Fruit fly (Drosophila melanogaster) whole organism, embryonic: ENCODE measurements around the gene RpL14.

Experiments used
- Adf1 ChIP-seq: fragments of 200-800 bp; sonication (Bioruptor generic); IDR thresholded peaks from 2 replicates; pipeline ENCODE4 v1.3.6; 2022; ENCODE audit warnings: missing biosample characterization, missing genetic modification characterization
- CG10654 ChIP-seq: fragments of 200-800 bp; sonication (Bioruptor generic); optimal IDR thresholded peaks from 2 replicates; lab custom pipeline; 2016; ENCODE audit warnings: missing biosample characterization, missing genetic modification characterization
- CG11695 ChIP-seq: fragments of 200-800 bp; sonication (Bioruptor generic); IDR thresholded peaks from 3 replicates; pipeline ENCODE4 v1.3.6; 2022; ENCODE audit warnings: missing biosample characterization, missing genetic modification characterization
- CG12769 ChIP-seq: fragments of 200-800 bp; sonication (Bioruptor generic); optimal IDR thresholded peaks from 2 replicates; lab custom pipeline; 2019; ENCODE audit warnings: missing biosample characterization, mild to moderate bottlenecking, missing genetic modification characterization, moderate library complexity
- CG13123 ChIP-seq: fragments of 200-800 bp; sonication (Bioruptor generic); optimal IDR thresholded peaks from 2 replicates; lab custom pipeline; 2016; ENCODE audit warnings: missing biosample characterization, missing genetic modification characterization
- CG13894 ChIP-seq: fragments of 200-800 bp; sonication (Bioruptor generic); optimal IDR thresholded peaks from 3 replicates; lab custom pipeline; 2018; ENCODE audit warnings: missing biosample characterization, mild to moderate bottlenecking, missing genetic modification characterization, moderate library complexity
- CG14441 ChIP-seq: fragments of 200-800 bp; sonication (Bioruptor generic); IDR thresholded peaks from 2 replicates; pipeline ENCODE4 v1.3.6; 2022; ENCODE audit warnings: missing biosample characterization, missing genetic modification characterization
- CG15011 ChIP-seq: fragments of 200-800 bp; sonication (Bioruptor generic); optimal IDR thresholded peaks from 3 replicates; lab custom pipeline; 2018; ENCODE audit warnings: missing biosample characterization, mild to moderate bottlenecking, missing genetic modification characterization
- CG34376 ChIP-seq: fragments of 200-800 bp; sonication (Bioruptor generic); optimal IDR thresholded peaks from 2 replicates; lab custom pipeline; 2018; ENCODE audit warnings: missing biosample characterization, mild to moderate bottlenecking, missing genetic modification characterization
- CG4730 ChIP-seq: fragments of 200-800 bp; sonication (Bioruptor generic); IDR thresholded peaks from 2 replicates; pipeline ENCODE4 v1.3.6; 2022; ENCODE audit warnings: missing biosample characterization, missing genetic modification characterization
- CG6272 ChIP-seq: fragments of 200-800 bp; sonication (Bioruptor generic); IDR thresholded peaks from 2 replicates; pipeline ENCODE4 v1.3.6; 2022; ENCODE audit warnings: missing biosample characterization, missing genetic modification characterization
- CG7372 ChIP-seq: fragments of 200-800 bp; sonication (Bioruptor generic); IDR thresholded peaks from 2 replicates; pipeline ENCODE4 v1.3.6; 2022; ENCODE audit warnings: missing biosample characterization, missing genetic modification characterization
- CG8281 ChIP-seq: fragments of 200-800 bp; sonication (Bioruptor generic); optimal IDR thresholded peaks from 2 replicates; lab custom pipeline; 2018; ENCODE audit warnings: missing biosample characterization, mild to moderate bottlenecking, missing genetic modification characterization, moderate library complexity
- Elba2 ChIP-seq: fragments of 200-800 bp; sonication (Bioruptor generic); optimal IDR thresholded peaks from 3 replicates; lab custom pipeline; 2016; ENCODE audit warnings: missing biosample characterization, missing genetic modification characterization
- Ets97D ChIP-seq: fragments of 200-800 bp; sonication (Bioruptor generic); optimal IDR thresholded peaks from 3 replicates; lab custom pipeline; 2016; ENCODE audit warnings: missing biosample characterization, missing genetic modification characterization
- Hmx ChIP-seq: fragments of 200-800 bp; sonication (Bioruptor generic); optimal IDR thresholded peaks from 2 replicates; lab custom pipeline; 2016; ENCODE audit warnings: missing biosample characterization, missing genetic modification characterization
- Jarid2 ChIP-seq: fragments of 200-800 bp; sonication (Bioruptor generic); optimal IDR thresholded peaks from 3 replicates; lab custom pipeline; 2017; ENCODE audit warnings: mild to moderate bottlenecking, missing biosample characterization, missing genetic modification reagents, missing genetic modification characterization
- Med ChIP-seq: fragments of 200-800 bp; sonication (Bioruptor generic); peaks from one replicate; lab custom pipeline; 2016; ENCODE audit warnings: missing biosample characterization, missing genetic modification characterization, mild to moderate bottlenecking, inconsistent platforms, moderate library complexity
- Ravus ChIP-seq: fragments of 200-800 bp; sonication (Bioruptor generic); IDR thresholded peaks from 2 replicates; pipeline ENCODE4 v1.3.6; 2022; ENCODE audit warnings: missing biosample characterization, missing genetic modification characterization
- Sox102F ChIP-seq: fragments of 200-800 bp; sonication (Bioruptor generic); optimal IDR thresholded peaks from 2 replicates; lab custom pipeline; 2018; ENCODE audit warnings: missing biosample characterization, mild to moderate bottlenecking, missing genetic modification characterization, moderate library complexity
- ara ChIP-seq: fragments of 200-800 bp; sonication (Bioruptor generic); IDR thresholded peaks from 2 replicates; pipeline ENCODE4 v1.3.6; 2022; ENCODE audit warnings: missing biosample characterization, missing genetic modification characterization
- br ChIP-seq: fragments of >200 bp; optimal IDR thresholded peaks from 2 replicates; lab custom pipeline; 2017
- cad ChIP-seq: fragments of >200 bp; optimal IDR thresholded peaks from 2 replicates; lab custom pipeline; 2017; ENCODE audit warnings: missing biosample characterization, missing genetic modification characterization
- dan ChIP-seq: fragments of 200-800 bp; sonication (Bioruptor generic); IDR thresholded peaks from 2 replicates; pipeline ENCODE4 v1.3.6; 2022; ENCODE audit warnings: missing biosample characterization, missing genetic modification characterization
- disco-r ChIP-seq: fragments of 200-800 bp; sonication (Bioruptor generic); optimal IDR thresholded peaks from 2 replicates; lab custom pipeline; 2016; ENCODE audit warnings: missing biosample characterization, missing genetic modification characterization
- dysf ChIP-seq: fragments of 200-800 bp; sonication (Bioruptor generic); IDR thresholded peaks from 3 replicates; pipeline ENCODE4 v1.3.6; 2022; ENCODE audit warnings: missing biosample characterization, missing genetic modification characterization
- esg ChIP-seq: fragments of 200-800 bp; sonication (Bioruptor generic); conservative IDR thresholded peaks from 2 replicates; pipeline ENCODE4 v1.3.6; 2022; ENCODE audit warnings: missing biosample characterization, missing genetic modification characterization
- gcm ChIP-seq: fragments of 200-800 bp; sonication (Bioruptor generic); optimal IDR thresholded peaks from 2 replicates; lab custom pipeline; 2019; ENCODE audit warnings: missing biosample characterization, mild to moderate bottlenecking, missing genetic modification characterization, moderate library complexity
- gcm2 ChIP-seq: fragments of 200-800 bp; sonication (Bioruptor generic); optimal IDR thresholded peaks from 2 replicates; lab custom pipeline; 2016; ENCODE audit warnings: missing biosample characterization, missing genetic modification characterization
- gsb ChIP-seq: fragments of 200-800 bp; sonication (Bioruptor generic); IDR thresholded peaks from 2 replicates; pipeline ENCODE4 v1.3.6; 2022; ENCODE audit warnings: missing biosample characterization, missing genetic modification characterization
- insv ChIP-seq, 2 experiments: fragments of 200-800 bp; sonication (Bioruptor generic); optimal IDR thresholded peaks; 3 replicates each; lab custom pipeline; 2016 to 2018; ENCODE audit warnings: missing biosample characterization in 2 of 2, missing genetic modification characterization in 2 of 2
- klu ChIP-seq: fragments of 200-800 bp; sonication (Bioruptor generic); IDR thresholded peaks from 2 replicates; pipeline ENCODE4 v1.3.6; 2022; ENCODE audit warnings: missing biosample characterization, missing genetic modification characterization
- lab ChIP-seq: fragments of 200-800 bp; sonication (Bioruptor generic); optimal IDR thresholded peaks from 3 replicates; lab custom pipeline; 2017; ENCODE audit warnings: missing biosample characterization, missing genetic modification characterization, mild to moderate bottlenecking, moderate library complexity, missing genetic modification reagents
- luna ChIP-seq: fragments of 200-800 bp; sonication (Bioruptor generic); optimal IDR thresholded peaks from 2 replicates; lab custom pipeline; 2016; ENCODE audit warnings: missing biosample characterization, missing genetic modification characterization
- nau ChIP-seq: fragments of 200-800 bp; sonication (Bioruptor generic); optimal IDR thresholded peaks from 3 replicates; lab custom pipeline; 2017; ENCODE audit warnings: missing biosample characterization, mild to moderate bottlenecking, missing genetic modification characterization, missing genetic modification reagents
- pita ChIP-seq: fragments of 200-800 bp; sonication (Bioruptor generic); optimal IDR thresholded peaks from 2 replicates; lab custom pipeline; 2017; ENCODE audit warnings: missing biosample characterization, mild to moderate bottlenecking, missing genetic modification characterization
- sr ChIP-seq: fragments of 200-800 bp; sonication (Bioruptor generic); IDR thresholded peaks from 3 replicates; pipeline ENCODE4 v1.3.6; 2022; ENCODE audit warnings: missing biosample characterization, missing genetic modification characterization
- usp ChIP-seq: fragments of >200 bp; optimal IDR thresholded peaks from 2 replicates; lab custom pipeline; 2017; ENCODE audit warnings: missing biosample characterization, missing genetic modification characterization
- wdn ChIP-seq: fragments of 200-800 bp; sonication (Bioruptor generic); IDR thresholded peaks from 2 replicates; pipeline ENCODE4 v1.3.6; 2022; ENCODE audit warnings: missing biosample characterization, missing genetic modification characterization
- wor ChIP-seq: fragments of 200-800 bp; sonication (Bioruptor generic); IDR thresholded peaks from 2 replicates; pipeline ENCODE4 v1.3.6; 2022; ENCODE audit warnings: missing biosample characterization, missing genetic modification characterization

Gene RpL14

dm6 chr3L:8578470-8578869 lies 22.3 kb upstream of the RpL14 start (continued):
- TF ChIP-seq esg (GFP tag; lab: Robert Waterston, UW) (no peak), CG13894 (tag; lab: Kevin White, UChicago) (peak; percentile 16), cad (GFP tag; lab: Kevin White, UChicago) (no peak), CG4730 (GFP tag; lab: Robert Waterston, UW) (no peak), gsb (GFP tag; lab: Robert Waterston, UW) (no peak), nau (GFP tag; lab: Kevin White, UChicago) (no peak), wdn (GFP tag; lab: Robert Waterston, UW) (no peak), Ravus (no peak), Jarid2 (peak; percentile 30), Hmx (no peak), Sox102F (GFP tag; lab: Kevin White, UChicago) (no peak), Adf1 (GFP tag; lab: Robert Waterston, UW) (peak; percentile 56; the same call in 1 of the 2 replicates), lab (GFP tag; lab: Kevin White, UChicago) (peak; percentile 49), CG6272 (GFP tag; lab: Robert Waterston, UW) (no peak), usp (no peak), wor (GFP tag; lab: Robert Waterston, UW) (no peak)

dm6 chr3L:8579513-8579912 lies 21.3 kb upstream of the RpL14 start:
- TF ChIP-seq Ets97D (GFP tag; lab: Kevin White, UChicago) (no peak), CG15011 (GFP tag; lab: Kevin White, UChicago) (no peak), CG11695 (GFP tag; lab: Robert Waterston, UW) (no peak), CG13123 (GFP tag; lab: Kevin White, UChicago) (no peak), CG6272 (GFP tag; lab: Robert Waterston, UW) (no peak), luna (GFP tag; lab: Kevin White, UChicago) (no peak), disco-r (GFP tag; lab: Kevin White, UChicago) (no peak), insv (GFP tag; optimal IDR thresholded peaks at IDR 0.05; lab: Kevin White, UChicago) (no peak), klu (GFP tag; lab: Robert Waterston, UW) (no peak), CG14441 (GFP tag; lab: Robert Waterston, UW) (peak; percentile 28; the same call in 1 of the 2 replicates), sr (GFP tag; lab: Robert Waterston, UW) (peak; percentile 77), CG7372 (GFP tag; lab: Robert Waterston, UW) (peak; percentile 64; the same call in 1 of the 2 replicates), CG34376 (GFP tag; lab: Kevin White, UChicago) (no peak), Med (GFP tag; lab: Kevin White, UChicago) (peak; percentile 45), gcm2 (GFP tag; lab: Kevin White, UChicago) (no peak), CG8281 (tag; lab: Kevin White, UChicago) (no peak), ara (GFP tag; lab: Robert Waterston, UW) (no peak), pita (GFP tag; lab: Kevin White, UChicago) (no peak), usp (no peak), gcm (GFP tag; lab: Kevin White, UChicago) (no peak), dysf (GFP tag; lab: Robert Waterston, UW) (no peak), CG10654 (GFP tag; lab: Kevin White, UChicago) (no peak), dan (GFP tag; lab: Robert Waterston, UW) (no peak), Elba2 (GFP tag; lab: Kevin White, UChicago) (no peak), CG12769 (tag; lab: Kevin White, UChicago) (peak; percentile 23), br (lab: Kevin White, UChicago) (no peak)
- TF ChIP-seq, all 482 proteins: peak for 5
